Worm (Caenorhabditis elegans): Measurements from ENCODE around the gene glb-1.

glb-1 gene

DNA sequence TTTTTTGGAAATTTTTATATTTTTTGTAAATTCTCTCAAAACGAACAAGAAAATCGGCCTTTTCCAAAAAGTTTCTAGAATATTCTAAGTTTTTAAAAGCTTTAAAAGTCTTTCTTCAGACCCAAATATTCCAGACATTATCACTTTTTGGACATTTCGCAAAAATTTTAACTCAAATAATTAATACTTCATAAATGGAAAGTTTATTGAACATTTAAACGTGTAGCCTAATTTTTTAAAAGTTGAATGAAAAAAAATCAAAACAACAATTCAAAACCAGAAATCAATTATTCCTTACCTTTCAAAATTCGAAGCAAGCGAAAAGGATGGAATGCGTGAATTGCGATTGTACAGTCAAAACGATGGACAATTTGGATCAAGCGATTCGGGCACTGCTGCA, 3.3 kb downstream of the glb-1 start, which contains the start of gene ZK637.15:
TSS of gene ZK637.15 (plus strand) at position 301 of the 400 bp plus-strand sequence.
- TF ChIP-seq ztf-29 (GFP tag; IDR thresholded peaks at IDR 0.05) (no peak), flt-1 (GFP tag; IDR thresholded peaks at IDR 0.05) (no peak), T22C8.4 (GFP tag; IDR thresholded peaks at IDR 0.05) (no peak), ref-1 (GFP tag; conservative IDR thresholded peaks at IDR 0.05) (no peak), cog-1 (tag; optimal IDR thresholded peaks at IDR 0.05) (no peak), klf-2 (GFP tag; conservative IDR thresholded peaks at IDR 0.05) (no peak), tab-1 (GFP tag; IDR thresholded peaks at IDR 0.05) (no peak), med-1 (GFP tag; optimal IDR thresholded peaks at IDR 0.05; ENCODE audit: insufficient read depth) (no peak), ztf-23 (GFP tag; IDR thresholded peaks at IDR 0.05) (no peak)

DNA sequence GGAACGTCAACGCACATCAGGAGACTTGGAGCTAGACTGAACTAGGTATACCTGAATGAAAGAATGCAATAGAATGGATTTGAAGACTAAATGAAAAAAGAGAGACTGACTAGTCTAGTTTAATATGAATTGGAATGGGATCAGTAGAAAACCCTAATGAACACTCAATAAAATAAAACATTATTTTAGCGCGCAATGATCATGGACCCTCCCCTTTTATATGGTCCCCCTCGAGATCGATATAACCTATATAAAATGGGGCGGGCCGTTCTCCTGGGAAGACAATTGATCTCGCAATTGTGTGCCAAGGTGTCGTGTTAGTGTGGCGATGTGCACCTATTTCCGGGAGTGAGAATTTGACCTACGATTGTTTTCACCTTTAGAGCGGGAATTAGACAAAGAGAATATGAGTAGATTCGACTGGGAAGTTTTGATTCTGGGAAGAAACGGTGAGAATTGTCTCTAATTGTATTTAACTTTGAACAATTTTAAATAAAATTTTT, 5.2 kb downstream of the glb-1 start, which contains the start of gene cdc-25.3:
TSS of gene cdc-25.3 (minus strand) at position 51 of the 503 bp plus-strand sequence.
- TF ChIP-seq med-1 (GFP tag; optimal IDR thresholded peaks at IDR 0.05; ENCODE audit: insufficient read depth) (no peak), cog-1 (tag; optimal IDR thresholded peaks at IDR 0.05) (no peak), ztf-23 (GFP tag; IDR thresholded peaks at IDR 0.05) (no peak), flt-1 (GFP tag; IDR thresholded peaks at IDR 0.05) (no peak), T22C8.4 (GFP tag; IDR thresholded peaks at IDR 0.05) (no peak), ref-1 (GFP tag; conservative IDR thresholded peaks at IDR 0.05) (no peak), ztf-29 (GFP tag; IDR thresholded peaks at IDR 0.05) (no peak), klf-2 (GFP tag; conservative IDR thresholded peaks at IDR 0.05) (no peak), tab-1 (GFP tag; IDR thresholded peaks at IDR 0.05) (no peak)

DNA sequence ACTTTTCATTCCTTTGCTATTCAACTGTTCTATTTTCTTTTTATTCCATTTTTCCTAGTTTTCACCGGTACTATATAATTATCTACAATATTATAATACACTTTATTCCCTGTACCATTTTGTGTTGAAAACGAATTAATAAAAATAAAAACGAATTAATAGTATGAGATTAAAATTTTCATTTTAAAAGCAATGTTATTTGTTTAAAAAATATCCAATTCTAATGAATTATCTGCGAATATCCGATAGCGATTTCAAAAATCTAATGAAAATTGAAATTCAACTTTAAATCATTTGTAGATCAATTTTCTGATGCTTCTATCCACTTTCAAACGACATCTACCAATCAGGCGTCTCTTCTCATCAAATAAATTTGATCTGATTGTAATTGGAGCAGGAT, 9.6 kb downstream of the glb-1 start, which contains the start of gene trxr-2:
TSS of gene trxr-2 (plus strand) at position 301 of the 400 bp plus-strand sequence.
- TF ChIP-seq tab-1 (GFP tag; IDR thresholded peaks at IDR 0.05) (no peak), ref-1 (GFP tag; conservative IDR thresholded peaks at IDR 0.05) (no peak), ztf-29 (GFP tag; IDR thresholded peaks at IDR 0.05) (no peak)

DNA sequence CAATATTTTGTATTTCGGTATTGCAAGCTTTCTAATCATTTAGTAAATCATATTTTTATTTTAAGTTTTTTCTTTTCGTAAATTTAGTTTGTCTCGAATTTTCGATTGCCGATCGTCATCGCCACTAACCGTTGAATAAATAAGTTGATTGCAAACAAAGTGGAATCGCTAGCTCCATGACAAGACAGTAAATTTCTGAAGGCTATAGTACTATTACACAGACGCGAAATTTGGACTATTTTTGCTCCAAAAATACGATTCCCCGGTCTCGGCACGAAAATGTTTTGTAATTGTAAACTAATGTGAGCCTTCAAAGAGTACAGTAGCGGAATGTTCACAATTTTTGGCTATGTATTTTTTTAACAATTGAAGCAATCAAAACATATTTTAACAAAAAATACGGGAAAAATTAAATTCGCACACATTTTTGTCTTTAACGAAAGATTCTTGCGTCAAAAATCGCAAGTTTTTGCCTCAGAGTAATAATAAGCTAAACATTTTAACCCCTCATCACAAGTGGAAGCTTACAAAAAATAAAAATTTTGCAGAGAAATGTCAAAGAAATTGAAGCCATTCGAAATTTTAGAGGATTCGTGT, 11.4 kb downstream of the glb-1 start, which contains the start of gene tpk-1:
TSS of gene tpk-1 (plus strand) at position 547 of the 597 bp plus-strand sequence.
- no peak for TF ChIP-seq ref-1 (GFP tag; conservative IDR thresholded peaks at IDR 0.05)
- TF ChIP-seq cog-1 (tag; optimal IDR thresholded peaks at IDR 0.05) = no peak
- no peak for TF ChIP-seq ztf-29 (GFP tag; IDR thresholded peaks at IDR 0.05)
- no peak for TF ChIP-seq klf-2 (GFP tag; conservative IDR thresholded peaks at IDR 0.05)
- TF ChIP-seq med-1 (GFP tag; optimal IDR thresholded peaks at IDR 0.05; ENCODE audit: insufficient read depth) = no peak
- TF ChIP-seq T22C8.4 (GFP tag; IDR thresholded peaks at IDR 0.05) = no peak
- no peak for TF ChIP-seq flt-1 (GFP tag; IDR thresholded peaks at IDR 0.05)
- TF ChIP-seq tab-1 (GFP tag; IDR thresholded peaks at IDR 0.05) = no peak

- no peak for TF ChIP-seq cog-1 (tag; optimal IDR thresholded peaks at IDR 0.05)
Measured at ce11 chrIII:8910139-8910538, 13.0 kb downstream of the glb-1 start.

ce11 chrIII:8904914-8905665, 18.0 kb downstream of the glb-1 start, which contains the start of gene unc-32:
Gene unc-32, plus strand, starts transcription at chrIII:8905615.
- TF ChIP-seq cog-1 (tag; optimal IDR thresholded peaks at IDR 0.05) (no peak), med-1 (GFP tag; optimal IDR thresholded peaks at IDR 0.05; ENCODE audit: insufficient read depth) (no peak), ref-1 (GFP tag; conservative IDR thresholded peaks at IDR 0.05) (no peak), flt-1 (GFP tag; IDR thresholded peaks at IDR 0.05) (no peak), T22C8.4 (GFP tag; IDR thresholded peaks at IDR 0.05) (no peak), ztf-29 (GFP tag; IDR thresholded peaks at IDR 0.05) (no peak), ztf-23 (GFP tag; IDR thresholded peaks at IDR 0.05) (no peak)

DNA sequence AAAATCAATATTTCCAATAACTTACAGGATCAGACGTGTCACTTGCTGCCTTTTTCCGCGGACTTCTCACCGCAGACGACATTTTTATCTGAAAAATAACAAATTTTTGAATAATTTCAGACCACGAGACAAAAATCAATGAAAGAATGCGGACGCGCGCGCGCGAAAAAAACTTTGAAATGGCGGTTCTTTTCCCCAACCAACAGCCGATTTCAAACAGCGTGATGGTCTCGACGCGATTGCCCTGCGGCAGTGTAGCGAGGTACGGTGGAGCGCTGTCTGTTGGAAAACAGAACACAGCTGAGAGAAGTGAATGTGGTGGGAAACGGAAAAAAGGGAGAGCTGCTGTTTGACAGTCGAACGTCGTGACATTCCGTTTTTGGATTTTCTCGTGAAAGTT, 19.0 kb downstream of the glb-1 start, which contains the start of gene lin-9:
TSS of gene lin-9 (minus strand) at position 88 of the 400 bp plus-strand sequence.
- no peak for TF ChIP-seq klf-2 (GFP tag; conservative IDR thresholded peaks at IDR 0.05)
- no peak for TF ChIP-seq T22C8.4 (GFP tag; IDR thresholded peaks at IDR 0.05)
- peak; percentile 74; the same call in 1 of the 2 replicates for TF ChIP-seq ztf-23 (GFP tag; IDR thresholded peaks at IDR 0.05)
- TF ChIP-seq flt-1 (GFP tag; IDR thresholded peaks at IDR 0.05) = peak; percentile 32; the same call in 1 of the 2 replicates
- no peak for TF ChIP-seq med-1 (GFP tag; optimal IDR thresholded peaks at IDR 0.05; ENCODE audit: insufficient read depth)
- peak; percentile 39; the same call in 1 of the 2 replicates for TF ChIP-seq ztf-29 (GFP tag; IDR thresholded peaks at IDR 0.05)
- peak; percentile 29 for TF ChIP-seq cog-1 (tag; optimal IDR thresholded peaks at IDR 0.05)
- no peak for TF ChIP-seq ref-1 (GFP tag; conservative IDR thresholded peaks at IDR 0.05)
- TF ChIP-seq tab-1 (GFP tag; IDR thresholded peaks at IDR 0.05) = no peak

ce11 chrIII:8903263-8903662, 19.8 kb downstream of the glb-1 start:
- TF ChIP-seq ref-1 (GFP tag; conservative IDR thresholded peaks at IDR 0.05) (no peak), cog-1 (tag; optimal IDR thresholded peaks at IDR 0.05) (no peak)

DNA sequence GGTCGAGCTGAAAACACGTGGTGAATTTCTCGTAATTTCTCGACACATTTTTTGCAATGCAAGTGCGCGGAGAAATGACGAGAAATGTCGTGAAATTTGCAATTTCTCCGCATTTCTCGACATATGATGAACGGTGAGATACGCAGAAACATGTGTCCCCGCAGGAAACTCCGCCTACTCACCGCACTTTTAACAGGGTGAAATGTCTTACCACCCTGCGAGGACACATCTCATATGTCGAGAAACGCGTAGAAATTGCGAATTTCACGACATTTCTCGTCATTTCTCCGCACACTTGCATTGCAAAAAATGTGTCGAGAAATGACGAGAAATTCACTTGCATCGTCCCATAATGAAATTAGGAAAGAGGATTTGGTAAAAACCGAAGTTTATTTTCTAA, 22.0 kb downstream of the glb-1 start:
- TF ChIP-seq flt-1 (GFP tag; IDR thresholded peaks at IDR 0.05) = peak; percentile 82; the same call in 1 of the 2 replicates
- TF ChIP-seq cog-1 (tag; optimal IDR thresholded peaks at IDR 0.05) = peak; percentile 19

ce11 chrIII:8899767-8900166, 23.3 kb downstream of the glb-1 start:
- TF ChIP-seq ztf-29 (GFP tag; IDR thresholded peaks at IDR 0.05) = no peak
- no peak for TF ChIP-seq ztf-23 (GFP tag; IDR thresholded peaks at IDR 0.05)
- TF ChIP-seq T22C8.4 (GFP tag; IDR thresholded peaks at IDR 0.05) = no peak
- TF ChIP-seq med-1 (GFP tag; optimal IDR thresholded peaks at IDR 0.05; ENCODE audit: insufficient read depth) = no peak
- TF ChIP-seq klf-2 (GFP tag; conservative IDR thresholded peaks at IDR 0.05) = no peak

All from whole organism, midembryonic.